Worm (Caenorhabditis elegans) whole organism, L1 larva: ENCODE measurements around the gene xol-1.

Experiments
- aly-2 ChIP-seq: fragments of 150-350 bp; optimal IDR thresholded peaks from 2 replicates; lab custom pipeline; 2014; ENCODE audit warnings: missing biosample characterization, missing genetic modification characterization
- fos-1 ChIP-seq: fragments of 150-350 bp; optimal IDR thresholded peaks from 2 replicates; lab custom pipeline; 2014; ENCODE audit warnings: missing biosample characterization, missing genetic modification characterization
- hlh-17 ChIP-seq: fragments of 200-800 bp; sonication (Bioruptor generic); optimal IDR thresholded peaks from 2 replicates; lab custom pipeline; 2018; ENCODE audit warnings: missing genetic modification characterization, mild to moderate bottlenecking, missing compliant biosample characterization, moderate library complexity, borderline replicate concordance
- jun-1 ChIP-seq: fragments of 150-350 bp; optimal IDR thresholded peaks from 2 replicates; lab custom pipeline; 2014; ENCODE audit warnings: missing biosample characterization, missing genetic modification reagents, missing genetic modification characterization
- mep-1 ChIP-seq: fragments of 150-350 bp; optimal IDR thresholded peaks from 2 replicates; lab custom pipeline; 2014; ENCODE audit warnings: missing biosample characterization, missing genetic modification characterization
- nhr-11 ChIP-seq: fragments of 150-350 bp; optimal IDR thresholded peaks from 2 replicates; lab custom pipeline; 2014; ENCODE audit warnings: missing biosample characterization, missing genetic modification characterization
- tlp-1 ChIP-seq: fragments of 150-350 bp; optimal IDR thresholded peaks from 2 replicates; lab custom pipeline; 2014; ENCODE audit warnings: missing biosample characterization, missing genetic modification characterization
- unc-62 ChIP-seq: fragments of 150-350 bp; optimal IDR thresholded peaks from 2 replicates; lab custom pipeline; 2014; ENCODE audit warnings: missing biosample characterization, missing genetic modification reagents, missing genetic modification characterization
- zip-4 ChIP-seq: fragments of 200-800 bp; sonication (Bioruptor generic); optimal IDR thresholded peaks from 2 replicates; lab custom pipeline; 2018; ENCODE audit warnings: mild to moderate bottlenecking, missing genetic modification characterization, moderate library complexity, missing compliant biosample characterization

- TF ChIP-seq mep-1 (tag; lab: Kevin White, UChicago) (no peak), hlh-17 (GFP tag; lab: Kevin White, UChicago) (no peak), unc-62 (GFP tag; lab: Kevin White, UChicago) (no peak), nhr-11 (no peak), tlp-1 (tag; lab: Kevin White, UChicago) (no peak), zip-4 (no peak), jun-1 (tag; lab: Kevin White, UChicago) (no peak), aly-2 (no peak), fos-1 (tag; lab: Kevin White, UChicago) (no peak)
Measured at ce11 chrX:8059999-8060398, 18.9 kb downstream of the xol-1 start.
